Fruit fly (Drosophila melanogaster) whole organism: ENCODE measurements around the gene CG13713.

ENCODE experiments used
- EcR ChIP-seq, 2 experiments: fragments of >200 bp; optimal IDR thresholded peaks; 2 replicates each; lab custom pipeline; 2017; ENCODE audit warnings: missing biosample characterization in 2 of 2, missing genetic modification characterization in 2 of 2, missing genetic modification reagents in 2 of 2
- pan ChIP-seq: fragments of >200 bp; optimal IDR thresholded peaks from 2 replicates; lab custom pipeline; 2017
- psq ChIP-seq: fragments of >200 bp; optimal IDR thresholded peaks from 2 replicates; lab custom pipeline; 2017

DNA sequence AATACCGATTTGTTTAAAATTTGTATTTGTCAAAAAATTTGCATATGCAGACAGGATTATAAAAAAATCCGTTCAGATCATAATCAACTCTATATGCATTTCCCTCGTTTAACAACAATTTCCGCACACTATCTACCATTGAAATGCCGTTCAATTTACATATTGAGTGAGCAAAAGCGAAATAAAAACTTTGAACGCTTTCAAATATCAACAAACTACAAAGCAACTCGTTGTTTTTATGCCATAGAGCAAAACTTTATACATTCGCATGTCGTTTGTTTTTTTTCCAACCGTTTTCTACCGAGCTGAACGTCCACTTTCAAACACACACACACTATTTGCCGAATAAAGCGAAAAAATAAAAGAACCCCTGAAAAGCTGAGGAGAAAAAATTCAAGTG lies 49.4 kb upstream of the CG13713 start, which contains the start of gene TTLL1B:
- TF ChIP-seq psq, result no peak
- no peak for TF ChIP-seq pan (lab: Kevin White, UChicago)
- no peak for TF ChIP-seq EcR (GFP tag; optimal IDR thresholded peaks at IDR 0.05; lab: Kevin White, UChicago)
